Fruit fly (Drosophila melanogaster) S2 (cell line): Measurements from ENCODE around the gene CG43336.

Experiments
- CG8478 ChIP-seq: fragments of >200 bp; optimal IDR thresholded peaks from 2 replicates; lab custom pipeline; 2018
- CTCF ChIP-seq, 2 experiments: fragments of >200 bp; optimal IDR thresholded peaks; 2 replicates each; lab custom pipeline; 2018

dm6 chr3R:15648898-15649297 lies 11.9 kb downstream of the CG43336 start:
- TF ChIP-seq CTCF (optimal IDR thresholded peaks at IDR 0.05; lab: Kevin White, UChicago) (no peak), CG8478 (lab: Kevin White, UChicago) (no peak)
